Fruit fly (Drosophila melanogaster): ENCODE results near the gene Nepl19.

DNA sequence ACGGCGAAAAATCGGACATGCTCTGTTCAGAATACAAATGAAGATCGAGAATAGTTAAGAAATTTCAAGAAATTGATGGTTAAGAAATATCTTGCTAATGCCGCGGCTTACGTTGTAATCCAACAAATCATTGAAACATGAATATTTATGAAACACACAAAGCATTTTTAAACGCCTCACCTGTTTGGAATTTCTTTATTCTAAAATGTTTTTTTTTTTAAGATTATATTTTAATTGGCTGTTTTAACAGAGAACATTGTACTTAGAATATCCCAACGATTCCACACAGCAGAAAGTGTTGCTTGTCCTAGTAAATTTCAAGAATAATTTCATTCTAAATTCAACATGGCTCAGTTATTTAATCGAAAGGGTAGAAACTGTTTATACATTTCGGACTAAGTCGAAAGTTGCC, 27.9 kb downstream of the Nepl19 start:
- TF ChIP-seq CTCF (optimal IDR thresholded peaks at IDR 0.05) (no peak), CG8478 (optimal IDR thresholded peaks at IDR 0.05) (no peak)

All from S2 (cell line).